Fruit fly (Drosophila melanogaster) whole organism, prepupa: ENCODE measurements around the gene CG32719.

ENCODE experiments used
- Blimp-1 ChIP-seq: fragments of 200-800 bp; sonication (Bioruptor generic); optimal IDR thresholded peaks from 3 replicates; lab custom pipeline; 2017; ENCODE audit warnings: missing biosample characterization, missing genetic modification characterization, mild to moderate bottlenecking, moderate library complexity, missing genetic modification reagents
- CG11762 ChIP-seq: fragments of 200-800 bp; sonication (Bioruptor generic); optimal IDR thresholded peaks from 3 replicates; lab custom pipeline; 2016; ENCODE audit warnings: missing biosample characterization, missing genetic modification characterization; ENCODE audit not compliant: insufficient read depth
- CG3032 ChIP-seq: fragments of 200-800 bp; optimal IDR thresholded peaks from 2 replicates; lab custom pipeline; 2019; ENCODE audit warnings: missing biosample characterization, mild to moderate bottlenecking, missing genetic modification characterization, moderate library complexity
- CG6854 ChIP-seq: fragments of 200-800 bp; sonication (Bioruptor generic); optimal IDR thresholded peaks from 2 replicates; lab custom pipeline; 2017; ENCODE audit warnings: missing biosample characterization, mild to moderate bottlenecking, missing genetic modification characterization
- CG9139 ChIP-seq: fragments of 200-800 bp; sonication (Bioruptor generic); optimal IDR thresholded peaks from 3 replicates; lab custom pipeline; 2017; ENCODE audit warnings: missing biosample characterization, mild to moderate bottlenecking, missing genetic modification characterization
- Ets21C ChIP-seq: fragments of 200-800 bp; sonication (Bioruptor generic); optimal IDR thresholded peaks from 3 replicates; lab custom pipeline; 2016; ENCODE audit warnings: missing biosample characterization, missing genetic modification characterization
- Gug ChIP-seq: fragments of 200-800 bp; sonication (Bioruptor generic); IDR thresholded peaks from 2 replicates; pipeline ENCODE4 v1.3.6; 2022; ENCODE audit warnings: missing biosample characterization, missing genetic modification characterization
- Lpt ChIP-seq: fragments of 200-800 bp; sonication (Bioruptor generic); optimal IDR thresholded peaks from 3 replicates; lab custom pipeline; 2016; ENCODE audit warnings: missing biosample characterization, missing genetic modification characterization
- Sox102F ChIP-seq: fragments of 200-800 bp; sonication (Bioruptor generic); optimal IDR thresholded peaks from 2 replicates; lab custom pipeline; 2016; ENCODE audit warnings: missing biosample characterization, mild to moderate bottlenecking, missing genetic modification characterization
- acj6 ChIP-seq: fragments of 200-800 bp; sonication (Bioruptor generic); optimal IDR thresholded peaks from 3 replicates; lab custom pipeline; 2016; ENCODE audit warnings: missing biosample characterization, missing genetic modification characterization
- net ChIP-seq: fragments of 200-800 bp; sonication (Bioruptor generic); optimal IDR thresholded peaks from 3 replicates; lab custom pipeline; 2016; ENCODE audit warnings: missing biosample characterization, missing genetic modification characterization
- svp ChIP-seq: fragments of 200-800 bp; sonication (Bioruptor generic); peaks from one replicate; lab custom pipeline; 2016; ENCODE audit warnings: missing biosample characterization, missing genetic modification characterization
- topi ChIP-seq: fragments of 200-800 bp; sonication (Bioruptor generic); optimal IDR thresholded peaks from 3 replicates; lab custom pipeline; 2016; ENCODE audit warnings: missing biosample characterization, missing genetic modification characterization
- vri ChIP-seq: fragments of 200-800 bp; sonication (Bioruptor generic); optimal IDR thresholded peaks from 3 replicates; lab custom pipeline; 2016; ENCODE audit warnings: missing biosample characterization, mild to moderate bottlenecking, missing genetic modification characterization

dm6 chrX:7571200-7571599, 23.4 kb upstream of the CG32719 start:
- no peak for TF ChIP-seq Lpt (GFP tag; lab: Kevin White, UChicago)
- no peak for TF ChIP-seq Blimp-1
- no peak for TF ChIP-seq CG11762
- peak; percentile 39 for TF ChIP-seq Sox102F (GFP tag; lab: Kevin White, UChicago)
- TF ChIP-seq CG9139 (GFP tag; lab: Kevin White, UChicago), result peak; percentile 31
- peak; percentile 65 for TF ChIP-seq topi (GFP tag; lab: Kevin White, UChicago)
- TF ChIP-seq acj6 (GFP tag; lab: Kevin White, UChicago), result peak; percentile 44
- TF ChIP-seq CG3032 (tag; lab: Kevin White, UChicago), result peak; percentile 45
- TF ChIP-seq Ets21C, result no peak
- no peak for TF ChIP-seq vri
- TF ChIP-seq svp (GFP tag; lab: Kevin White, UChicago), result peak; percentile 77
- peak; percentile 25 for TF ChIP-seq net (GFP tag; lab: Kevin White, UChicago)
- TF ChIP-seq CG6854 (GFP tag; lab: Kevin White, UChicago), result no peak
- no peak for TF ChIP-seq Gug
